ENCODE assay signal across 5 fruit fly cellular contexts in genomic region chr3L:346656-347640, dm6.
TF ChIP-seq lines count a peak whose summit lies in the region.

Gene mth, minus strand, starts transcription at chr3L:346957.

- no peak for TF ChIP-seq CTCF in whole organism, embryonic (GFP tag; optimal IDR thresholded peaks at IDR 0.05; lab: Kevin White, UChicago)

TF ChIP-seq in whole organism, adult, 20 proteins besides CTCF, POLR2A, EP300 and RAD21 (continues in another document):
- TF ChIP-seq Mnt (GFP tag; optimal IDR thresholded peaks at IDR 0.05; lab: Kevin White, UChicago) (peak; percentile 19), CG7101 (tag; optimal IDR thresholded peaks at IDR 0.05; lab: Kevin White, UChicago) (peak; percentile 29), CG5204 (GFP tag; optimal IDR thresholded peaks at IDR 0.05; lab: Kevin White, UChicago) (no peak), Crg-1 (GFP tag; optimal IDR thresholded peaks at IDR 0.05; lab: Kevin White, UChicago) (peak; percentile 37), Hr96 (GFP tag; optimal IDR thresholded peaks at IDR 0.05; lab: Kevin White, UChicago) (peak; percentile 74), bab1 (GFP tag; optimal IDR thresholded peaks at IDR 0.05; lab: Kevin White, UChicago) (peak; percentile 67), Clk (GFP tag; optimal IDR thresholded peaks at IDR 0.05; lab: Kevin White, UChicago) (peak; percentile 40), CG14711 (tag; optimal IDR thresholded peaks at IDR 0.05; lab: Kevin White, UChicago) (no peak), CG11617 (GFP tag; optimal IDR thresholded peaks at IDR 0.05; lab: Kevin White, UChicago) (peak; percentile 62), pad (GFP tag; optimal IDR thresholded peaks at IDR 0.05; lab: Kevin White, UChicago) (no peak), cic (GFP tag; optimal IDR thresholded peaks at IDR 0.05; lab: Kevin White, UChicago) (peak; percentile 39), CG33017 (tag; optimal IDR thresholded peaks at IDR 0.05; lab: Kevin White, UChicago) (no peak), cnc (optimal IDR thresholded peaks at IDR 0.05; lab: Kevin White, UChicago) (no peak), CG12768 (GFP tag; optimal IDR thresholded peaks at IDR 0.05; lab: Kevin White, UChicago) (peak; percentile 1), CG7045 (GFP tag; optimal IDR thresholded peaks at IDR 0.05; lab: Kevin White, UChicago) (no peak), ovo (GFP tag; optimal IDR thresholded peaks at IDR 0.05; lab: Kevin White, UChicago) (peak; percentile 31), tj (GFP tag; optimal IDR thresholded peaks at IDR 0.05; lab: Kevin White, UChicago) (peak; percentile 21), CG1620 (GFP tag; optimal IDR thresholded peaks at IDR 0.05; lab: Kevin White, UChicago) (peak; percentile 70)

TF ChIP-seq in whole organism, embryonic, 481 proteins besides CTCF, POLR2A, EP300 and RAD21 (continues in another document):
- TF ChIP-seq gcm (GFP tag; optimal IDR thresholded peaks at IDR 0.05; lab: Kevin White, UChicago) (no peak), CG4820 (GFP tag; optimal IDR thresholded peaks at IDR 0.05; lab: Kevin White, UChicago) (peak; percentile 36), row (GFP tag; IDR thresholded peaks at IDR 0.05; lab: Robert Waterston, UW) (peak; percentile 87), CG1832 (GFP tag; optimal IDR thresholded peaks at IDR 0.05; lab: Kevin White, UChicago) (no peak), CG34224 (GFP tag; IDR thresholded peaks at IDR 0.05; lab: Robert Waterston, UW; ENCODE audit: partially characterized antibody) (peak; percentile 98), jumu (GFP tag; optimal IDR thresholded peaks at IDR 0.05; lab: Kevin White, UChicago) (peak; percentile 26), Pdp1 (GFP tag; optimal IDR thresholded peaks at IDR 0.05; lab: Kevin White, UChicago) (peak; percentile 50 to 64), CG11696 (GFP tag; IDR thresholded peaks at IDR 0.05; lab: Robert Waterston, UW) (no peak), CG12659 (GFP tag; optimal IDR thresholded peaks at IDR 0.05; lab: Kevin White, UChicago) (peak; percentile 87), Awh (GFP tag; IDR thresholded peaks at IDR 0.05; lab: Robert Waterston, UW) (no peak), crol (GFP tag; IDR thresholded peaks at IDR 0.05; lab: Robert Waterston, UW) (no peak), ato (GFP tag; IDR thresholded peaks at IDR 0.05; lab: Robert Waterston, UW; ENCODE audit: partially characterized antibody) (peak; percentile 95), Dek (tag; optimal IDR thresholded peaks at IDR 0.05; lab: Kevin White, UChicago) (peak; percentile 24), odd (GFP tag; optimal IDR thresholded peaks at IDR 0.05; lab: Kevin White, UChicago) (no peak), hkb (optimal IDR thresholded peaks at IDR 0.05; lab: Kevin White, UChicago) (no peak), hkb (GFP tag; IDR thresholded peaks at IDR 0.05; lab: Robert Waterston, UW) (no peak), Six4 (GFP tag; optimal IDR thresholded peaks at IDR 0.05; lab: Kevin White, UChicago) (no peak), da (GFP tag; optimal IDR thresholded peaks at IDR 0.05; lab: Kevin White, UChicago) (no peak), Fer1 (GFP tag; optimal IDR thresholded peaks at IDR 0.05; lab: Kevin White, UChicago) (no peak)

TF ChIP-seq in whole organism, prepupa, 60 proteins besides CTCF, POLR2A, EP300 and RAD21 (continues in another document):
- TF ChIP-seq topi (GFP tag; optimal IDR thresholded peaks at IDR 0.05; lab: Kevin White, UChicago) (peak; percentile 45), lz (GFP tag; optimal IDR thresholded peaks at IDR 0.05; lab: Kevin White, UChicago) (peak; percentile 69), CG9139 (GFP tag; optimal IDR thresholded peaks at IDR 0.05; lab: Kevin White, UChicago) (peak; percentile 29), cyc (GFP tag; optimal IDR thresholded peaks at IDR 0.05; lab: Kevin White, UChicago) (peak; percentile 62), Ets21C (GFP tag; optimal IDR thresholded peaks at IDR 0.05; lab: Kevin White, UChicago) (peak; percentile 50), CG6792 (GFP tag; optimal IDR thresholded peaks at IDR 0.05; lab: Kevin White, UChicago) (no peak), CG3919 (GFP tag; optimal IDR thresholded peaks at IDR 0.05; lab: Kevin White, UChicago) (peak; percentile 38), Eip78C (GFP tag; lab: Kevin White, UChicago) (peak; percentile 53), fkh (GFP tag; optimal IDR thresholded peaks at IDR 0.05; lab: Kevin White, UChicago) (peak; percentile 52), CG11762 (GFP tag; optimal IDR thresholded peaks at IDR 0.05; lab: Kevin White, UChicago; ENCODE audit: insufficient read depth) (no peak), svp (GFP tag; lab: Kevin White, UChicago) (peak; percentile 80), CG11902 (GFP tag; optimal IDR thresholded peaks at IDR 0.05; lab: Kevin White, UChicago) (no peak), Sox15 (GFP tag; optimal IDR thresholded peaks at IDR 0.05; lab: Kevin White, UChicago) (peak; percentile 6), Sox14 (GFP tag; optimal IDR thresholded peaks at IDR 0.05; lab: Kevin White, UChicago) (peak; percentile 66), OdsH (GFP tag; optimal IDR thresholded peaks at IDR 0.05; lab: Kevin White, UChicago) (peak; percentile 25), fd59A (GFP tag; optimal IDR thresholded peaks at IDR 0.05; lab: Kevin White, UChicago) (no peak), pdm3 (GFP tag; optimal IDR thresholded peaks at IDR 0.05; lab: Kevin White, UChicago) (peak; percentile 57), Lpt (GFP tag; optimal IDR thresholded peaks at IDR 0.05; lab: Kevin White, UChicago) (no peak), dac (GFP tag; optimal IDR thresholded peaks at IDR 0.05; lab: Kevin White, UChicago) (no peak), CG4318 (GFP tag; optimal IDR thresholded peaks at IDR 0.05; lab: Kevin White, UChicago) (no peak)

TF ChIP-seq in whole organism, pupa, 21 proteins besides CTCF, POLR2A, EP300 and RAD21:
- peak; percentile 28 for TF ChIP-seq CG15710 (tag; optimal IDR thresholded peaks at IDR 0.05; lab: Kevin White, UChicago)
- TF ChIP-seq Snoo (tag; optimal IDR thresholded peaks at IDR 0.05; lab: Kevin White, UChicago): peak; percentile 23
- peak; percentile 49; the same call in 1 of the 2 replicates for TF ChIP-seq CG32121 (GFP tag; IDR thresholded peaks at IDR 0.05; lab: Robert Waterston, UW)
- no peak for TF ChIP-seq CG17806 (tag; optimal IDR thresholded peaks at IDR 0.05; lab: Kevin White, UChicago)
- TF ChIP-seq CG9948 (tag; optimal IDR thresholded peaks at IDR 0.05; lab: Kevin White, UChicago): no peak
- no peak; the same call in 1 of the 3 replicates for TF ChIP-seq CG4496 (GFP tag; IDR thresholded peaks at IDR 0.05; lab: Robert Waterston, UW)
- no peak for TF ChIP-seq CG10348 (GFP tag; IDR thresholded peaks at IDR 0.05; lab: Robert Waterston, UW)
- TF ChIP-seq CG12605 (GFP tag; IDR thresholded peaks at IDR 0.05; lab: Robert Waterston, UW): no peak
- no peak for TF ChIP-seq CG8301 (tag; optimal IDR thresholded peaks at IDR 0.05; lab: Kevin White, UChicago)
- TF ChIP-seq Pif1B (GFP tag; optimal IDR thresholded peaks at IDR 0.05; lab: Kevin White, UChicago): peak; percentile 9
- TF ChIP-seq CG8159 (tag; optimal IDR thresholded peaks at IDR 0.05; lab: Kevin White, UChicago): no peak
- peak; percentile 20 for TF ChIP-seq gl (tag; optimal IDR thresholded peaks at IDR 0.05; lab: Kevin White, UChicago)
- TF ChIP-seq CG14655 (GFP tag; optimal IDR thresholded peaks at IDR 0.05; lab: Kevin White, UChicago): no peak
- TF ChIP-seq fd96Ca (GFP tag; IDR thresholded peaks at IDR 0.05; lab: Robert Waterston, UW): no peak; the same call in 1 of the 3 replicates
- peak; percentile 5; the same call in 1 of the 2 replicates for TF ChIP-seq Ets98B (GFP tag; IDR thresholded peaks at IDR 0.05; lab: Robert Waterston, UW)
- TF ChIP-seq D1 (tag; optimal IDR thresholded peaks at IDR 0.05; lab: Kevin White, UChicago): no peak
- peak; percentile 48 for TF ChIP-seq Pif1A (GFP tag; optimal IDR thresholded peaks at IDR 0.05; lab: Kevin White, UChicago)
- TF ChIP-seq EcR (GFP tag; optimal IDR thresholded peaks at IDR 0.05; lab: Kevin White, UChicago): no peak
- TF ChIP-seq CG34367 (tag; optimal IDR thresholded peaks at IDR 0.05; lab: Kevin White, UChicago): no peak
- TF ChIP-seq rn (GFP tag; IDR thresholded peaks at IDR 0.05; lab: Robert Waterston, UW): peak; percentile 47; the same call in 1 of the 2 replicates
- TF ChIP-seq CG13204 (GFP tag; optimal IDR thresholded peaks at IDR 0.05; lab: Kevin White, UChicago): no peak

TF ChIP-seq in whole organism, wandering third instar larva, 38 proteins besides CTCF, POLR2A, EP300 and RAD21 (continues in another document):
- TF ChIP-seq Mio (GFP tag; optimal IDR thresholded peaks at IDR 0.05; lab: Kevin White, UChicago): no peak
- TF ChIP-seq Jra (GFP tag; optimal IDR thresholded peaks at IDR 0.05; lab: Kevin White, UChicago): peak; percentile 61
- TF ChIP-seq Dfd (GFP tag; optimal IDR thresholded peaks at IDR 0.05; lab: Kevin White, UChicago): no peak
- no peak for TF ChIP-seq dl (GFP tag; optimal IDR thresholded peaks at IDR 0.05; lab: Kevin White, UChicago; ENCODE audit: insufficient read depth in 1 of 2, partially characterized antibody in 2 of 2)
- peak in 1 of 2 experiments; percentile 62 for TF ChIP-seq foxo (GFP tag; optimal IDR thresholded peaks at IDR 0.05; lab: Kevin White, UChicago)
- peak; percentile 20 for TF ChIP-seq ey (GFP tag; optimal IDR thresholded peaks at IDR 0.05; lab: Kevin White, UChicago)
- no peak for TF ChIP-seq Abd-B (GFP tag; optimal IDR thresholded peaks at IDR 0.05; lab: Kevin White, UChicago)
- peak; percentile 21 for TF ChIP-seq sv (GFP tag; optimal IDR thresholded peaks at IDR 0.05; lab: Kevin White, UChicago)
- peak; percentile 53 for TF ChIP-seq fru (GFP tag; optimal IDR thresholded peaks at IDR 0.05; lab: Kevin White, UChicago)
- peak; percentile 73 for TF ChIP-seq woc (GFP tag; optimal IDR thresholded peaks at IDR 0.05; lab: Kevin White, UChicago)
- TF ChIP-seq HLH106 (tag; optimal IDR thresholded peaks at IDR 0.05; lab: Kevin White, UChicago): peak; percentile 62
- no peak for TF ChIP-seq CrebA (GFP tag; optimal IDR thresholded peaks at IDR 0.05; lab: Kevin White, UChicago; ENCODE audit: borderline replicate concordance)
- peak; percentile 60 for TF ChIP-seq dsf (GFP tag; optimal IDR thresholded peaks at IDR 0.05; lab: Kevin White, UChicago; ENCODE audit: borderline replicate concordance)
- TF ChIP-seq h (GFP tag; optimal IDR thresholded peaks at IDR 0.05; lab: Kevin White, UChicago): peak; percentile 37
- peak; percentile 44 for TF ChIP-seq rgr (GFP tag; optimal IDR thresholded peaks at IDR 0.05; lab: Kevin White, UChicago)
- peak; percentile 6 for TF ChIP-seq dmrt93B (GFP tag; optimal IDR thresholded peaks at IDR 0.05; lab: Kevin White, UChicago)
- peak; percentile 41 for TF ChIP-seq Sp1 (GFP tag; optimal IDR thresholded peaks at IDR 0.05; lab: Kevin White, UChicago)
- no peak for TF ChIP-seq usp (GFP tag; optimal IDR thresholded peaks at IDR 0.05; lab: Kevin White, UChicago)
- no peak for TF ChIP-seq pan (optimal IDR thresholded peaks at IDR 0.05; lab: Kevin White, UChicago)
- no peak for TF ChIP-seq lola (GFP tag; optimal IDR thresholded peaks at IDR 0.05; lab: Kevin White, UChicago)
- TF ChIP-seq sage (GFP tag; optimal IDR thresholded peaks at IDR 0.05; lab: Kevin White, UChicago): no peak
- TF ChIP-seq N (GFP tag; optimal IDR thresholded peaks at IDR 0.05; lab: Kevin White, UChicago): peak; percentile 75
- TF ChIP-seq CG9705 (GFP tag; optimal IDR thresholded peaks at IDR 0.05; lab: Kevin White, UChicago): peak; percentile 47
- TF ChIP-seq CG32264 (GFP tag; optimal IDR thresholded peaks at IDR 0.05; lab: Kevin White, UChicago): peak; percentile 22
